Fruit fly (Drosophila melanogaster) whole organism, embryonic: ENCODE measurements around the gene tho2.

Source experiments
- Abd-B ChIP-seq: fragments of 200-800 bp; sonication (Bioruptor generic); optimal IDR thresholded peaks from 2 replicates; lab custom pipeline; 2018; ENCODE audit warnings: missing biosample characterization, mild to moderate bottlenecking, missing genetic modification characterization, moderate library complexity
- Aef1 ChIP-seq: fragments of 200-800 bp; sonication (Bioruptor generic); IDR thresholded peaks from 3 replicates; pipeline ENCODE4 v1.3.6; 2022; ENCODE audit warnings: missing biosample characterization, missing genetic modification characterization
- Atf-2 ChIP-seq: fragments of 200-800 bp; sonication (Bioruptor generic); optimal IDR thresholded peaks from 2 replicates; lab custom pipeline; 2016; ENCODE audit warnings: missing biosample characterization, missing genetic modification characterization
- Atf6 ChIP-seq: fragments of 200-800 bp; sonication (Bioruptor generic); IDR thresholded peaks from 2 replicates; pipeline ENCODE4 v1.3.6; 2022; ENCODE audit warnings: missing biosample characterization, missing genetic modification characterization
- Bgb ChIP-seq: fragments of 200-800 bp; sonication (Bioruptor generic); IDR thresholded peaks from 2 replicates; pipeline ENCODE4 v1.3.6; 2022; ENCODE audit warnings: missing biosample characterization, missing genetic modification characterization; ENCODE audit not compliant: partially characterized antibody
- CG11723 ChIP-seq: fragments of 200-800 bp; sonication (Bioruptor generic); optimal IDR thresholded peaks from 2 replicates; lab custom pipeline; 2017; ENCODE audit warnings: missing biosample characterization, mild to moderate bottlenecking, missing genetic modification characterization
- CG12769 ChIP-seq: fragments of 200-800 bp; sonication (Bioruptor generic); optimal IDR thresholded peaks from 2 replicates; lab custom pipeline; 2019; ENCODE audit warnings: missing biosample characterization, mild to moderate bottlenecking, missing genetic modification characterization, moderate library complexity
- CG14667 ChIP-seq: fragments of 200-800 bp; sonication (Bioruptor generic); IDR thresholded peaks from 2 replicates; pipeline ENCODE4 v1.3.6; 2022; ENCODE audit warnings: missing biosample characterization, missing genetic modification characterization
- CG17359 ChIP-seq: fragments of 200-800 bp; sonication (Bioruptor generic); optimal IDR thresholded peaks from 3 replicates; lab custom pipeline; 2018; ENCODE audit warnings: missing biosample characterization, mild to moderate bottlenecking, missing genetic modification characterization, moderate library complexity
- CG18476 ChIP-seq: fragments of 200-800 bp; sonication (Bioruptor generic); optimal IDR thresholded peaks from 2 replicates; lab custom pipeline; 2016; ENCODE audit warnings: missing biosample characterization, mild to moderate bottlenecking, missing genetic modification characterization
- CG2199 ChIP-seq: fragments of 200-800 bp; sonication (Bioruptor generic); IDR thresholded peaks from 3 replicates; pipeline ENCODE4 v1.3.6; 2022; ENCODE audit warnings: missing biosample characterization, missing genetic modification characterization
- CG31388 ChIP-seq: fragments of 200-800 bp; sonication (Bioruptor generic); optimal IDR thresholded peaks from 2 replicates; lab custom pipeline; 2016; ENCODE audit warnings: missing biosample characterization, missing genetic modification characterization
- CG33557 ChIP-seq: fragments of 200-800 bp; sonication (Bioruptor generic); optimal IDR thresholded peaks from 2 replicates; lab custom pipeline; 2019; ENCODE audit warnings: missing biosample characterization, mild to moderate bottlenecking, missing genetic modification characterization, moderate library complexity
- CG4424 ChIP-seq: fragments of 200-800 bp; sonication (Bioruptor generic); optimal IDR thresholded peaks from 3 replicates; lab custom pipeline; 2016; ENCODE audit warnings: missing biosample characterization, missing genetic modification characterization
- CG4617 ChIP-seq: fragments of 200-800 bp; sonication (Bioruptor generic); optimal IDR thresholded peaks from 3 replicates; lab custom pipeline; 2016; ENCODE audit warnings: missing biosample characterization, missing genetic modification characterization, borderline replicate concordance
- CG6654 ChIP-seq: fragments of 200-800 bp; sonication (Bioruptor generic); optimal IDR thresholded peaks from 2 replicates; lab custom pipeline; 2017; ENCODE audit warnings: missing biosample characterization, mild to moderate bottlenecking, missing genetic modification characterization
- CG6791 ChIP-seq: fragments of 200-800 bp; sonication (Bioruptor generic); IDR thresholded peaks from 3 replicates; pipeline ENCODE4 v1.3.6; 2022; ENCODE audit warnings: missing biosample characterization, missing genetic modification characterization; ENCODE audit not compliant: partially characterized antibody
- CkIIα-i1 ChIP-seq: fragments of 200-800 bp; sonication (Bioruptor generic); IDR thresholded peaks from 2 replicates; pipeline ENCODE4 v1.3.6; 2022; ENCODE audit warnings: missing biosample characterization, missing genetic modification characterization
- CrebB ChIP-seq: fragments of 200-800 bp; sonication (Bioruptor generic); optimal IDR thresholded peaks from 3 replicates; lab custom pipeline; 2018; ENCODE audit warnings: missing biosample characterization, mild to moderate bottlenecking, missing genetic modification characterization
- Dref ChIP-seq: fragments of 200-800 bp; sonication (Bioruptor generic); IDR thresholded peaks from 2 replicates; pipeline ENCODE4 v1.3.6; 2022; ENCODE audit warnings: missing biosample characterization, missing genetic modification characterization
- HLH4C ChIP-seq: fragments of 200-800 bp; sonication (Bioruptor generic); IDR thresholded peaks from 3 replicates; pipeline ENCODE4 v1.3.6; 2022; ENCODE audit warnings: missing biosample characterization, missing genetic modification characterization; ENCODE audit not compliant: partially characterized antibody
- Med ChIP-seq: fragments of 200-800 bp; sonication (Bioruptor generic); peaks from one replicate; lab custom pipeline; 2016; ENCODE audit warnings: missing biosample characterization, missing genetic modification characterization, mild to moderate bottlenecking, inconsistent platforms, moderate library complexity
- Rx ChIP-seq: fragments of 200-800 bp; sonication (Bioruptor generic); IDR thresholded peaks from 2 replicates; pipeline ENCODE4 v1.3.6; 2022; ENCODE audit warnings: missing biosample characterization, missing genetic modification characterization
- amos ChIP-seq: fragments of 200-800 bp; sonication (Bioruptor generic); IDR thresholded peaks from 2 replicates; pipeline ENCODE4 v1.3.6; 2022; ENCODE audit warnings: missing biosample characterization, missing genetic modification characterization; ENCODE audit not compliant: partially characterized antibody
- ap ChIP-seq: fragments of 200-800 bp; sonication (Bioruptor generic); IDR thresholded peaks from 2 replicates; pipeline ENCODE4 v1.3.6; 2022; ENCODE audit warnings: missing biosample characterization, missing genetic modification characterization
- bigmax ChIP-seq: fragments of 200-800 bp; sonication (Bioruptor generic); optimal IDR thresholded peaks from 2 replicates; lab custom pipeline; 2018; ENCODE audit warnings: missing biosample characterization, mild to moderate bottlenecking, missing genetic modification characterization
- caup ChIP-seq: fragments of 200-800 bp; sonication (Bioruptor generic); optimal IDR thresholded peaks from 3 replicates; lab custom pipeline; 2017; ENCODE audit warnings: missing biosample characterization, mild to moderate bottlenecking, missing genetic modification characterization, moderate library complexity; ENCODE audit not compliant: severe bottlenecking
- cg ChIP-seq: fragments of 200-800 bp; sonication (Bioruptor generic); optimal IDR thresholded peaks from 3 replicates; lab custom pipeline; 2019; ENCODE audit warnings: missing biosample characterization, mild to moderate bottlenecking, missing genetic modification characterization, moderate library complexity
- esg ChIP-seq: fragments of 200-800 bp; sonication (Bioruptor generic); conservative IDR thresholded peaks from 2 replicates; pipeline ENCODE4 v1.3.6; 2022; ENCODE audit warnings: missing biosample characterization, missing genetic modification characterization
- gce ChIP-seq: fragments of 200-800 bp; sonication (Bioruptor generic); IDR thresholded peaks from 3 replicates; pipeline ENCODE4 v1.3.6; 2022; ENCODE audit warnings: missing biosample characterization, missing genetic modification characterization
- gro ChIP-seq: fragments of 200-800 bp; sonication (Bioruptor generic); optimal IDR thresholded peaks from 2 replicates; lab custom pipeline; 2016; ENCODE audit warnings: missing biosample characterization, missing genetic modification characterization
- gt ChIP-seq: fragments of 200-800 bp; sonication (Bioruptor generic); IDR thresholded peaks from 2 replicates; pipeline ENCODE4 v1.3.6; 2022; ENCODE audit warnings: missing biosample characterization, missing genetic modification characterization
- hbn ChIP-seq: fragments of 200-800 bp; sonication (Bioruptor generic); IDR thresholded peaks from 2 replicates; pipeline ENCODE4 v1.3.6; 2022; ENCODE audit warnings: missing biosample characterization, missing genetic modification characterization; ENCODE audit not compliant: partially characterized antibody
- hth ChIP-seq: fragments of >200 bp; optimal IDR thresholded peaks from 2 replicates; lab custom pipeline; 2017; ENCODE audit warnings: inconsistent platforms
- inv ChIP-seq: fragments of 200-800 bp; sonication (Bioruptor generic); IDR thresholded peaks from 2 replicates; pipeline ENCODE4 v1.3.6; 2022; ENCODE audit warnings: missing biosample characterization, missing genetic modification characterization; ENCODE audit not compliant: partially characterized antibody
- kni ChIP-seq: fragments of 200-800 bp; sonication (Bioruptor generic); optimal IDR thresholded peaks from 3 replicates; lab custom pipeline; 2017; ENCODE audit warnings: mild to moderate bottlenecking, missing biosample characterization, missing genetic modification reagents, missing genetic modification characterization
- nerfin-2 ChIP-seq: fragments of 200-800 bp; sonication (Bioruptor generic); IDR thresholded peaks from 2 replicates; pipeline ENCODE4 v1.3.6; 2022; ENCODE audit warnings: missing biosample characterization, missing genetic modification characterization; ENCODE audit not compliant: partially characterized antibody
- onecut ChIP-seq: fragments of 200-800 bp; sonication (Bioruptor generic); IDR thresholded peaks from 2 replicates; pipeline ENCODE4 v1.3.6; 2022; ENCODE audit warnings: missing biosample characterization, missing genetic modification characterization
- pros ChIP-seq: fragments of 200-800 bp; sonication (Bioruptor generic); optimal IDR thresholded peaks from 3 replicates; lab custom pipeline; 2019; ENCODE audit warnings: missing biosample characterization, mild to moderate bottlenecking, missing genetic modification characterization, moderate library complexity
- row ChIP-seq: fragments of 200-800 bp; sonication (Bioruptor generic); IDR thresholded peaks from 3 replicates; pipeline ENCODE4 v1.3.6; 2022; ENCODE audit warnings: missing biosample characterization, missing genetic modification characterization
- sima ChIP-seq: fragments of 200-800 bp; sonication (Bioruptor generic); optimal IDR thresholded peaks from 2 replicates; lab custom pipeline; 2016; ENCODE audit warnings: missing biosample characterization, missing genetic modification characterization
- tll ChIP-seq, 2 experiments: fragments of 200-800 bp in 1 of 2; fragments of >200 bp in 1 of 2; sonication (Bioruptor generic) in 1 of 2; optimal IDR thresholded peaks; 2 replicates each; lab custom pipeline; 2017 to 2019; ENCODE audit warnings: missing biosample characterization in 2 of 2, missing genetic modification characterization in 2 of 2, mild to moderate bottlenecking in 1 of 2, moderate library complexity in 1 of 2
- twi ChIP-seq: fragments of 200-800 bp; optimal IDR thresholded peaks from 2 replicates; lab custom pipeline; 2019; ENCODE audit warnings: missing biosample characterization, mild to moderate bottlenecking, missing genetic modification characterization, moderate library complexity
- tx ChIP-seq: fragments of 200-800 bp; sonication (Bioruptor generic); optimal IDR thresholded peaks from 2 replicates; lab custom pipeline; 2016; ENCODE audit warnings: missing biosample characterization, missing genetic modification characterization
- zen ChIP-seq: fragments of 200-800 bp; sonication (Bioruptor generic); optimal IDR thresholded peaks from 3 replicates; lab custom pipeline; 2018; ENCODE audit warnings: missing biosample characterization, mild to moderate bottlenecking, missing genetic modification characterization, moderate library complexity

tho2 gene

dm6 chr2L:2181971-2182643 lies 37.1 kb upstream of the tho2 start (continued):
- TF ChIP-seq amos (GFP tag; lab: Robert Waterston, UW) (peak; percentile 21; the same call in 1 of the 2 replicates), kni (peak; percentile 55), CG14667 (GFP tag; lab: Robert Waterston, UW) (no peak), Med (GFP tag; lab: Kevin White, UChicago) (peak; percentile 7), Dref (no peak), CG6791 (GFP tag; lab: Robert Waterston, UW) (peak; percentile 73), CG17359 (tag; lab: Kevin White, UChicago) (no peak), Bgb (GFP tag; lab: Robert Waterston, UW) (peak; percentile 42; the same call in 1 of the 2 replicates), inv (GFP tag; lab: Robert Waterston, UW) (peak; percentile 34; the same call in 1 of the 2 replicates), ap (GFP tag; lab: Robert Waterston, UW) (no peak), tll (GFP tag; optimal IDR thresholded peaks at IDR 0.05; lab: Kevin White, UChicago) (peak in 1 of 2 experiments; percentile 23), row (GFP tag; lab: Robert Waterston, UW) (peak; percentile 67), HLH4C (GFP tag; lab: Robert Waterston, UW) (peak; percentile 63), Abd-B (GFP tag; lab: Kevin White, UChicago) (no peak)

dm6 chr2L:2180665-2181064 lies 35.7 kb upstream of the tho2 start:
- TF ChIP-seq CG12769 (tag; lab: Kevin White, UChicago), result peak; percentile 20
- TF ChIP-seq zen (tag; lab: Kevin White, UChicago), result no peak
- TF ChIP-seq twi (tag; lab: Kevin White, UChicago), result peak; percentile 95
- TF ChIP-seq Bgb (GFP tag; lab: Robert Waterston, UW), result no peak
- TF ChIP-seq sima (GFP tag; lab: Kevin White, UChicago), result no peak
- TF ChIP-seq cg (GFP tag; lab: Kevin White, UChicago), result peak; percentile 47

dm6 chr2L:2180120-2180539 lies 35.1 kb upstream of the tho2 start:
- TF ChIP-seq CG4424 (GFP tag; lab: Kevin White, UChicago) (peak; percentile 88), CG18476 (GFP tag; lab: Kevin White, UChicago) (peak; percentile 85), onecut (peak; percentile 83), bigmax (GFP tag; lab: Kevin White, UChicago) (no peak), nerfin-2 (GFP tag; lab: Robert Waterston, UW) (no peak), Atf-2 (peak; percentile 61), gce (GFP tag; lab: Robert Waterston, UW) (peak; percentile 89), CG6791 (GFP tag; lab: Robert Waterston, UW) (no peak), tx (GFP tag; lab: Kevin White, UChicago) (peak; percentile 60), hbn (GFP tag; lab: Robert Waterston, UW) (no peak), CkIIα-i1 (GFP tag; lab: Robert Waterston, UW) (peak; percentile 62), CG6654 (GFP tag; lab: Kevin White, UChicago) (peak; percentile 82), CG4617 (GFP tag; lab: Kevin White, UChicago) (peak; percentile 46), Atf6 (GFP tag; lab: Robert Waterston, UW) (peak; percentile 87), Rx (peak; percentile 86), gt (GFP tag; lab: Robert Waterston, UW) (peak; percentile 67), Aef1 (GFP tag; lab: Robert Waterston, UW) (peak; percentile 80), gro (GFP tag; lab: Kevin White, UChicago) (peak; percentile 50), caup (GFP tag; lab: Kevin White, UChicago) (peak; percentile 80), pros (no peak), CG33557 (GFP tag; lab: Kevin White, UChicago) (peak; percentile 76), CG11723 (GFP tag; lab: Kevin White, UChicago) (peak; percentile 85), hth (lab: Kevin White, UChicago) (no peak), esg (GFP tag; lab: Robert Waterston, UW) (peak; percentile 89), CrebB (tag; lab: Kevin White, UChicago) (peak; percentile 78), CG31388 (GFP tag; lab: Kevin White, UChicago) (peak; percentile 70), CG2199 (GFP tag; lab: Robert Waterston, UW) (peak; percentile 80; the same call in 2 of the 3 replicates)
